Fruit fly (Drosophila melanogaster) whole organism: ENCODE data around the gene tctn.

ENCODE experiments used
- CG8478 ChIP-seq: fragments of >200 bp; optimal IDR thresholded peaks from 2 replicates; lab custom pipeline; 2018; ENCODE audit warnings: inconsistent platforms
- Dll ChIP-seq: fragments of >200 bp; optimal IDR thresholded peaks from 2 replicates; lab custom pipeline; 2017
- EcR ChIP-seq, 2 experiments: fragments of >200 bp; optimal IDR thresholded peaks; 2 replicates each; lab custom pipeline; 2017; ENCODE audit warnings: missing biosample characterization in 2 of 2, missing genetic modification characterization in 2 of 2, missing genetic modification reagents in 2 of 2
- pan ChIP-seq: fragments of >200 bp; optimal IDR thresholded peaks from 2 replicates; lab custom pipeline; 2017
- psq ChIP-seq: fragments of >200 bp; optimal IDR thresholded peaks from 2 replicates; lab custom pipeline; 2017
- usp ChIP-seq: fragments of >200 bp; optimal IDR thresholded peaks from 2 replicates; lab custom pipeline; 2017; ENCODE audit warnings: missing biosample characterization, missing genetic modification characterization, mixed read lengths

DNA sequence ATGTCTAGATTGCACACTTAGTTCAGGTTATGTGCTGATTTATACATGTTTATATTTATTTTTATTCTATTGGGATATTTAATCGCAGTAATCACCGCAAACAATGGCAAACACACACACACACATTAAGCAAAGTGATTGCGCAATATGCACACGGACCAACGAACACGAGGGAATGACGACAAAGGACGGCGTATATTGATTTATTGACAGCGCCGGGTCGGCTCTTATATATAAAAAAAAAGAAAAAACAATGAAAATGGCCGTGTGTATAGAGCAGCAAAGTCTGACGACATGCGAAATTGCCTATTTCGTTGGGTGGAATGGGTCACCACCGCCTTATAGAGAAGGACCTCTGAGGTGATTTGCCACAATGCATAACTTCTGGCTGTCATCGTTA, 19.7 kb downstream of the tctn start:
- TF ChIP-seq Dll (lab: Kevin White, UChicago) (no peak), CG8478 (lab: Kevin White, UChicago) (no peak), usp (GFP tag; lab: Kevin White, UChicago) (no peak), pan (lab: Kevin White, UChicago) (no peak), EcR (GFP tag; optimal IDR thresholded peaks at IDR 0.05; lab: Kevin White, UChicago) (no peak), psq (lab: Kevin White, UChicago) (no peak)
